Worm (Caenorhabditis elegans) whole organism, L2 larva: ENCODE measurements around the gene dgk-5.

Experiments used
- nhr-77 ChIP-seq: fragments of 150-350 bp; optimal IDR thresholded peaks from 2 replicates; lab custom pipeline; 2014; ENCODE audit warnings: missing biosample characterization, missing genetic modification characterization
- unc-55 ChIP-seq: fragments of 150-350 bp; sonication (generic microtip); optimal IDR thresholded peaks from 3 replicates; lab custom pipeline; 2014; ENCODE audit warnings: missing biosample characterization, missing genetic modification reagents, missing genetic modification characterization

ce11 chrII:6454671-6455070, 16.2 kb downstream of the dgk-5 start, which contains the start of gene aptf-1:
- TF ChIP-seq nhr-77 (tag; lab: Kevin White, UChicago), result no peak
- TF ChIP-seq unc-55 (GFP tag; lab: Kevin White, UChicago), result no peak
